Worm (Caenorhabditis elegans) whole organism, L2 larva: ENCODE results near the gene aakg-1.
A peak's percentile ranks its signal among the peaks of the same experiment; 100 is the strongest.

Experiments used
- C34F6.9 ChIP-seq: fragments of 150-350 bp; optimal IDR thresholded peaks from 2 replicates; lab custom pipeline; 2014; ENCODE audit warnings: missing biosample characterization, missing genetic modification characterization
- F13H6.1 ChIP-seq: sonication (generic microtip); optimal IDR thresholded peaks from 2 replicates; lab custom pipeline; 2016; ENCODE audit warnings: missing genetic modification characterization, missing compliant biosample characterization
- Y55F3AM.14 ChIP-seq: fragments of 200-800 bp; sonication (Bioruptor generic); optimal IDR thresholded peaks from 2 replicates; lab custom pipeline; 2018; ENCODE audit warnings: mild to moderate bottlenecking, missing genetic modification characterization, missing compliant biosample characterization
- alr-1 ChIP-seq: fragments of 150-350 bp; optimal IDR thresholded peaks from 2 replicates; lab custom pipeline; 2014; ENCODE audit warnings: missing biosample characterization, missing genetic modification characterization
- aly-2 ChIP-seq: fragments of 150-350 bp; optimal IDR thresholded peaks from 2 replicates; lab custom pipeline; 2014; ENCODE audit warnings: missing biosample characterization, missing genetic modification characterization
- ama-1 ChIP-seq: fragments of 150-350 bp; optimal IDR thresholded peaks from 2 replicates; lab custom pipeline; 2018; ENCODE audit warnings: inconsistent platforms
- ceh-16 ChIP-seq: fragments of 150-350 bp; optimal IDR thresholded peaks from 2 replicates; lab custom pipeline; 2014; ENCODE audit warnings: missing biosample characterization, missing genetic modification characterization
- ceh-82 ChIP-seq: fragments of 150-350 bp; optimal IDR thresholded peaks from 2 replicates; lab custom pipeline; 2014; ENCODE audit warnings: missing biosample characterization, missing genetic modification characterization
- crh-2 ChIP-seq: sonication (generic microtip); optimal IDR thresholded peaks from 2 replicates; lab custom pipeline; 2017; ENCODE audit warnings: missing biosample characterization, missing genetic modification characterization
- dmd-4 ChIP-seq: sonication (generic microtip); optimal IDR thresholded peaks from 2 replicates; lab custom pipeline; 2017; ENCODE audit warnings: missing biosample characterization, missing genetic modification characterization
- egl-27 ChIP-seq: sonication (generic microtip); optimal IDR thresholded peaks from 3 replicates; lab custom pipeline; 2017; ENCODE audit warnings: missing biosample characterization, missing genetic modification reagents, missing genetic modification characterization
- elt-1 ChIP-seq: fragments of 150-350 bp; optimal IDR thresholded peaks from 2 replicates; lab custom pipeline; 2014; ENCODE audit warnings: missing biosample characterization, missing genetic modification characterization
- elt-3 ChIP-seq: sonication (generic microtip); optimal IDR thresholded peaks from 2 replicates; lab custom pipeline; 2017; ENCODE audit warnings: missing biosample characterization, missing genetic modification characterization
- fos-1 ChIP-seq: fragments of 150-350 bp; optimal IDR thresholded peaks from 2 replicates; lab custom pipeline; 2014; ENCODE audit warnings: missing biosample characterization, missing genetic modification characterization
- gmeb-1 ChIP-seq: fragments of 150-350 bp; optimal IDR thresholded peaks from 2 replicates; lab custom pipeline; 2014; ENCODE audit warnings: missing biosample characterization, missing genetic modification characterization
- lin-11 ChIP-seq: fragments of 150-350 bp; sonication (generic microtip); optimal IDR thresholded peaks from 2 replicates; lab custom pipeline; 2014; ENCODE audit warnings: missing biosample characterization, missing genetic modification characterization, inconsistent platforms, mixed read lengths
- lin-13 ChIP-seq: fragments of 150-350 bp; optimal IDR thresholded peaks from 2 replicates; lab custom pipeline; 2014; ENCODE audit warnings: missing biosample characterization, missing genetic modification reagents, missing genetic modification characterization
- lin-39 ChIP-seq: fragments of 150-350 bp; optimal IDR thresholded peaks from 2 replicates; lab custom pipeline; 2014; ENCODE audit warnings: missing biosample characterization, missing genetic modification reagents, missing genetic modification characterization
- lsy-2 ChIP-seq, 2 experiments: fragments of 150-350 bp in 1 of 2; sonication (generic microtip) in 1 of 2; optimal IDR thresholded peaks; 2 replicates each; lab custom pipeline; 2014 to 2017; ENCODE audit warnings: missing biosample characterization in 2 of 2, missing genetic modification characterization in 2 of 2
- mab-5 ChIP-seq: fragments of 150-350 bp; optimal IDR thresholded peaks from 2 replicates; lab custom pipeline; 2014; ENCODE audit warnings: missing biosample characterization, missing genetic modification characterization
- mbf-1 ChIP-seq: sonication (generic microtip); optimal IDR thresholded peaks from 2 replicates; lab custom pipeline; 2017; ENCODE audit warnings: missing biosample characterization, missing genetic modification characterization
- mdl-1 ChIP-seq, 2 experiments: fragments of 150-350 bp in 1 of 2; sonication (generic microtip) in 1 of 2; optimal IDR thresholded peaks; 2 replicates each; lab custom pipeline; 2017; ENCODE audit warnings: missing biosample characterization in 2 of 2, missing genetic modification characterization in 2 of 2
- nhr-10 ChIP-seq: sonication (generic microtip); optimal IDR thresholded peaks from 2 replicates; lab custom pipeline; 2017; ENCODE audit warnings: missing biosample characterization, missing genetic modification characterization
- nhr-11 ChIP-seq: fragments of 150-350 bp; optimal IDR thresholded peaks from 2 replicates; lab custom pipeline; 2014; ENCODE audit warnings: missing biosample characterization, missing genetic modification characterization
- nhr-12 ChIP-seq: fragments of 150-350 bp; optimal IDR thresholded peaks from 2 replicates; lab custom pipeline; 2014; ENCODE audit warnings: missing biosample characterization, missing genetic modification characterization
- nhr-129 ChIP-seq: fragments of 150-350 bp; optimal IDR thresholded peaks from 2 replicates; lab custom pipeline; 2014; ENCODE audit warnings: missing biosample characterization, missing genetic modification characterization
- nhr-21 ChIP-seq: fragments of 150-350 bp; optimal IDR thresholded peaks from 2 replicates; lab custom pipeline; 2014; ENCODE audit warnings: missing biosample characterization, missing genetic modification characterization
- nhr-23 ChIP-seq: fragments of 150-350 bp; optimal IDR thresholded peaks from 2 replicates; lab custom pipeline; 2014; ENCODE audit warnings: missing biosample characterization, missing genetic modification reagents, missing genetic modification characterization
- nhr-237 ChIP-seq: fragments of 150-350 bp; optimal IDR thresholded peaks from 2 replicates; lab custom pipeline; 2014; ENCODE audit warnings: missing biosample characterization, missing genetic modification characterization
- nhr-6 ChIP-seq: fragments of 150-350 bp; optimal IDR thresholded peaks from 2 replicates; lab custom pipeline; 2014; ENCODE audit warnings: missing biosample characterization, missing genetic modification characterization
- nhr-77 ChIP-seq: fragments of 150-350 bp; optimal IDR thresholded peaks from 2 replicates; lab custom pipeline; 2014; ENCODE audit warnings: missing biosample characterization, missing genetic modification characterization
- peb-1 ChIP-seq: fragments of 150-350 bp; optimal IDR thresholded peaks from 2 replicates; lab custom pipeline; 2014; ENCODE audit warnings: missing biosample characterization, missing genetic modification characterization
- sem-4 ChIP-seq: fragments of 150-350 bp; optimal IDR thresholded peaks from 2 replicates; lab custom pipeline; 2014; ENCODE audit warnings: missing biosample characterization, missing genetic modification reagents, missing genetic modification characterization
- skn-1 ChIP-seq: sonication (generic microtip); optimal IDR thresholded peaks from 2 replicates; lab custom pipeline; 2017; ENCODE audit warnings: missing biosample characterization, missing genetic modification characterization
- sma-3 ChIP-seq: sonication (generic microtip); optimal IDR thresholded peaks from 2 replicates; lab custom pipeline; 2016; ENCODE audit warnings: missing genetic modification reagents, missing genetic modification characterization, missing compliant biosample characterization
- sma-9 ChIP-seq, 2 experiments: fragments of 150-350 bp in 1 of 2; sonication (generic microtip) in 1 of 2; optimal IDR thresholded peaks; 2 replicates each; lab custom pipeline; 2014 to 2016; ENCODE audit warnings: missing genetic modification characterization in 2 of 2, mild to moderate bottlenecking in 1 of 2, missing biosample characterization in 1 of 2, missing compliant biosample characterization in 1 of 2, missing genetic modification reagents in 1 of 2, moderate library complexity in 1 of 2
- snpc-4 ChIP-seq: fragments of 150-350 bp; optimal IDR thresholded peaks from 2 replicates; lab custom pipeline; 2014; ENCODE audit warnings: missing biosample characterization, missing genetic modification characterization
- unc-39 ChIP-seq: fragments of 150-350 bp; optimal IDR thresholded peaks from 2 replicates; lab custom pipeline; 2014; ENCODE audit warnings: missing biosample characterization, missing genetic modification characterization
- unc-55 ChIP-seq: fragments of 150-350 bp; sonication (generic microtip); optimal IDR thresholded peaks from 3 replicates; lab custom pipeline; 2014; ENCODE audit warnings: missing biosample characterization, missing genetic modification reagents, missing genetic modification characterization
- zag-1 ChIP-seq: fragments of 150-350 bp; optimal IDR thresholded peaks from 2 replicates; lab custom pipeline; 2014; ENCODE audit warnings: missing biosample characterization, missing genetic modification characterization
- ztf-1 ChIP-seq: fragments of 200-800 bp; sonication (Bioruptor generic); conservative IDR thresholded peaks from 2 replicates; pipeline ENCODE4 v1.3.6; 2022; ENCODE audit warnings: missing genetic modification characterization, missing compliant biosample characterization
- ztf-4 ChIP-seq: fragments of 150-350 bp; optimal IDR thresholded peaks from 2 replicates; lab custom pipeline; 2014; ENCODE audit warnings: missing biosample characterization, missing genetic modification characterization

The aakg-1 gene

DNA sequence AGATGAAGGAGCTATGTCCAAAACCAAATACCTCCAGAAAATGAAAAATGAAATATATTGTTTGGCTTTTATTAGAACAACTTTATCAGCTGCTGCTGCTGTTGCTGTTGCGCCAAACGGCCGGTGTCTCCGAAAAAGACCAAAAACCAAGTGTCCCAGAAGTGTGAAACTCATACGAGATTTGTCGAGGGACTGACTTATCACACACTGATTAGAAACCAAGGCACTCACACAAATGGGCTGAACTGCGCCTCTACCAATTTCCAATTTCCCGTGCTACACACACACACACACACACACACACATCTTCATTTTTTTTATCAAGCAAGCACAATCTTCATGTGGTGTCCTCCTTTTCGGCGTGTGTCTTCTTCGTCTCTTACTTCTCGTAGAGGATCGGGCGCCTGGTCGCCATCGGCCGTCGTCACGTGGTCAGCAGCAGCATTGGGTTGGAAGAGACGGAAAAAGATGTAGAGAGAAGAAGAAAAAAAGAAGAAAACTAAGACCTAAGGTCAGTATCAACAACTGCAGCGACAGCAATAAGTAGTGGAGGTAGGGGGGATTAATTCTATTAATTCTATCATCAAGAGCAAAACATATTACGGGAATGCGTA, 7.1 kb downstream of the aakg-1 start (continued):
- TF ChIP-seq zag-1 (tag; lab: Kevin White, UChicago) (peak; percentile 61), lin-13 (GFP tag; lab: Kevin White, UChicago) (peak; percentile 72), nhr-237 (tag; lab: Kevin White, UChicago) (no peak), sma-9 (GFP tag; optimal IDR thresholded peaks at IDR 0.05; lab: Kevin White, UChicago) (peak; percentile 93), sma-9 (tag; optimal IDR thresholded peaks at IDR 0.05; lab: Kevin White, UChicago) (no peak), nhr-10 (tag; lab: Kevin White, UChicago) (no peak), egl-27 (tag; lab: Kevin White, UChicago) (peak; percentile 70), skn-1 (tag; lab: Kevin White, UChicago) (no peak), unc-39 (no peak), ceh-82 (no peak), ama-1 (lab: Kevin White, UChicago) (no peak)

DNA sequence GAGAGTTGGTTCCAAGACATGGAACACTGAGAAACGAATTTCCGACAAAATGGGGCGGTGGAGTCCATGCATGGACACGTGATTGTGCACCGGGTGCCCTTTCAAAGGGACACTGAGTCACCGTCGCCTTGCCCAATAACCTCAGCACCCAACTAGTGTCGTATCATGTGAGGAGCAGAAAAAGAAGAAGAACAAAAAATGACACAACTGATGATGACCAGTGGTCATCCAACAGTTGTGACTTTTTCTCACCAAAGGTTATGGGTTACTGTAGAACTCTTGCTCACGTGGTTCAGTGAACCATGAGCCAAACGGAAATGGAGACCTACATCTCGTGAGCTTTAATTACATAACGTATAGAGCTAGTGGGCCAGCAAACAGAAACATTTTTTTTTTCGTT, 9.4 kb downstream of the aakg-1 start:
- peak in 1 of 2 experiments; percentile 24 for TF ChIP-seq lsy-2 (tag; optimal IDR thresholded peaks at IDR 0.05; lab: Kevin White, UChicago)
- TF ChIP-seq mab-5 = no peak

DNA sequence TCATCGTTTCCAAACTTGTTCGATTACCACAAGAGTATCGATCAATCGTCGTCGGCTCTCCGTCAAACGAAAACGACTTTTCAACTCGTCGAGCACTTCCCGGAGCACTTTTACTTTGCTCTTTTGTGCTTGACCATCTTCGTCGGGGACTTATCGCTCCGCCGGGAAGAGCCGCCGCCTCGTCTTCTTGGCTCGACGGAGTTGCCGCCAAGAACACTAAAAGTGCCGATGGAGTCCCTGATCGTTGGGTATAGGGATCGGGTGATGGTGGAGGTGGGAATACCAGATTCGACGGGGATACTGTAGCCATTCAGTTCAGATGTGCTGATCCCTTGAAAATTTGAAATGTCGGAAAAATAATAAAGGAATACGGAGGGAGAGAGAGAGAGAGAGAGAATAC, 12.4 kb downstream of the aakg-1 start:
- no peak for TF ChIP-seq mab-5

DNA sequence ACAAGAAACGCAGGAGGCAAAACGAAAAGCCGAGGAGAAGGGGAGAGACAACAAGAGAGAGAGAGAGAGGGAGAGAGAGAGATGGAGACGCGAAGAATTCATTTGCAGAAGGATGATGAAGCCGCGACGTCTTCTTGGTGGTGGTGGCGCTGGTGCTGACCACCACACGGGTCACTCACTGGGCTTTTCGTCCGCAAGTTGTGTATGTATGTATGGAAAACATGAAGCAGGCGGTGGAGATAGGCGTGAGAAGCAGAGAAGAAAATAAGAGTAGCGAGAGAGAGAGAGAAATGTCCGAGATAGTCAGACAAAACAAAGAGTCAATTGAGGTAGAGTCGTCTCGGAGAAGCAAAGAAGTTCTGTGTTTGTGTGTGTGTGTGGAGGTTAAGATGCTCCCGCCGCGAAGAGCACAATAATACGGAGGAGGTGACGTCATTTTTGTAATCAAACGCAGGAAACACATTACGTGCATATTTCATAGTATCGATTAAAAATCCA, 17.1 kb downstream of the aakg-1 start:
- TF ChIP-seq lin-13 (GFP tag; lab: Kevin White, UChicago) = peak; percentile 67
- no peak for TF ChIP-seq unc-39
- peak; percentile 71 for TF ChIP-seq fos-1 (tag; lab: Kevin White, UChicago)
- no peak for TF ChIP-seq mbf-1 (tag; lab: Kevin White, UChicago)
- TF ChIP-seq ztf-1 = no peak
- peak; percentile 99 for TF ChIP-seq F13H6.1 (tag; lab: Kevin White, UChicago)
- TF ChIP-seq sma-9 (GFP tag; optimal IDR thresholded peaks at IDR 0.05; lab: Kevin White, UChicago) = peak; percentile 82
- TF ChIP-seq sma-9 (tag; optimal IDR thresholded peaks at IDR 0.05; lab: Kevin White, UChicago) = no peak
- TF ChIP-seq nhr-11 = no peak
- no peak for TF ChIP-seq ztf-4 (tag; lab: Kevin White, UChicago)
- TF ChIP-seq dmd-4 (tag; lab: Kevin White, UChicago) = no peak
- TF ChIP-seq egl-27 (tag; lab: Kevin White, UChicago) = peak; percentile 41
- no peak for TF ChIP-seq mab-5
- no peak for TF ChIP-seq ama-1 (lab: Kevin White, UChicago)
- no peak for TF ChIP-seq alr-1
- peak; percentile 7 for TF ChIP-seq Y55F3AM.14 (GFP tag; lab: Kevin White, UChicago)
- no peak for TF ChIP-seq gmeb-1 (tag; lab: Kevin White, UChicago)
- TF ChIP-seq nhr-77 (tag; lab: Kevin White, UChicago) = no peak
- TF ChIP-seq lsy-2 (tag; optimal IDR thresholded peaks at IDR 0.05; lab: Kevin White, UChicago) = peak; percentile 10 to 78
- TF ChIP-seq peb-1 (tag; lab: Kevin White, UChicago) = no peak
- peak; percentile 46 for TF ChIP-seq lin-11 (tag; lab: Kevin White, UChicago)
- no peak for TF ChIP-seq nhr-6
- TF ChIP-seq skn-1 (tag; lab: Kevin White, UChicago) = no peak
- TF ChIP-seq elt-3 (tag; lab: Kevin White, UChicago) = no peak
- TF ChIP-seq nhr-129 (tag; lab: Kevin White, UChicago) = peak; percentile 82
- TF ChIP-seq sem-4 (tag; lab: Kevin White, UChicago) = peak; percentile 91
- no peak for TF ChIP-seq aly-2 (tag; lab: Kevin White, UChicago)
- peak; percentile 71 for TF ChIP-seq zag-1 (tag; lab: Kevin White, UChicago)
- peak; percentile 47 to 68 for TF ChIP-seq mdl-1 (tag; optimal IDR thresholded peaks at IDR 0.05; lab: Kevin White, UChicago)
- no peak for TF ChIP-seq elt-1 (tag; lab: Kevin White, UChicago)
- no peak for TF ChIP-seq nhr-23 (tag; lab: Kevin White, UChicago)
- no peak for TF ChIP-seq nhr-12 (tag; lab: Kevin White, UChicago)
- no peak for TF ChIP-seq snpc-4
- TF ChIP-seq sma-3 (GFP tag; lab: Kevin White, UChicago) = peak; percentile 6
- peak; percentile 92 for TF ChIP-seq C34F6.9
- TF ChIP-seq ceh-16 (tag; lab: Kevin White, UChicago) = peak; percentile 7
- TF ChIP-seq ceh-82 = no peak
- TF ChIP-seq nhr-21 = peak; percentile 65
- no peak for TF ChIP-seq nhr-10 (tag; lab: Kevin White, UChicago)
- no peak for TF ChIP-seq lin-39 (tag; lab: Kevin White, UChicago)
- TF ChIP-seq crh-2 (tag; lab: Kevin White, UChicago) = peak; percentile 51
- peak; percentile 90 for TF ChIP-seq unc-55 (GFP tag; lab: Kevin White, UChicago)
